Fruit fly (Drosophila melanogaster): ENCODE results near the gene Nup154.

Gene Nup154

DNA sequence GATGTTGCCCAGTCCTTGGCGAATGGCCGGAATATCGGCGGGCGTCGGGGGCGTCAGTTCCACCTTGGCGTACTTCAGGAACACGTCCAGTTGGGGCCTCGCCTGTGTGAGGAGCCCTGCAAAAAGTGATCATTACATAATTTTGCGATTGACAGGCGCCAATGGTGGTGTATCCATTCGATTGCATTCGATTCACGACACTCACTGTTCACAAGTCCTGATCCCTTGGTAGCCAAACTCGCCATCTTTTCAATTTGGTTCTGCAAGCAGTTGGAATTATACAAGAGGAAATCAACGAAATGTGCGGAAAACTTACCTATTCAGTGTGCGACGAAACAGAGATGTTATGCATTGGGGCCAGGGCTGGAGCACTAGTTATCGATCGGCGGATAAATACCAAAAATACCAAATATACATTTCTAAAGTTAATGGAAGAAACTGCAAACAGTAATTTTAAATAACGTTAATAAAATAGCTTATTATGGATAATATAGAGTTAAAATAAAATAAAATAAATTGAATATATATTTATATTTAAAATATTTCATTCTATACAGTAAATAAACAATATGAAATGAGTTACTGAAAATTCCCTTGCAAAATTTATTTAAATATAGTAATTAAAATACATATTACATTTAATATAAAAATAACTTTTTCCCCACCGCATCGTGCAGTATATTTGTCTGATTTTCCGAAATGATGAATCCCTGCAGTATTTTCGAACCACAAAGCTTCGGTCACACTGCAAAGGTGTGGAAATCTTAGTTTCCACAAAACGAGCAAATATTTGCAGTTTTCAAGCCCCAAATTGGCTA is 28.4 kb upstream of the Nup154 start, which contains the start of the genes ATPsynG and SCAR (continued):
- no peak for TF ChIP-seq CG11398 (GFP tag; optimal IDR thresholded peaks at IDR 0.05)
- peak; percentile 92 for TF ChIP-seq CG7928 (GFP tag; optimal IDR thresholded peaks at IDR 0.05)
- peak; percentile 95 for TF ChIP-seq onecut (GFP tag; IDR thresholded peaks at IDR 0.05)
- peak; percentile 32 for TF ChIP-seq CG2712 (tag; optimal IDR thresholded peaks at IDR 0.05)
- TF ChIP-seq nau (GFP tag; optimal IDR thresholded peaks at IDR 0.05), result no peak
- TF ChIP-seq CG13775 (GFP tag; optimal IDR thresholded peaks at IDR 0.05), result peak; percentile 21
- peak; percentile 58 for TF ChIP-seq CG30020 (tag; optimal IDR thresholded peaks at IDR 0.05)
- peak; percentile 32; the same call in 1 of the 2 replicates for TF ChIP-seq Scr (GFP tag; IDR thresholded peaks at IDR 0.05; ENCODE audit: partially characterized antibody)
- TF ChIP-seq CG6813 (GFP tag; optimal IDR thresholded peaks at IDR 0.05), result no peak
- TF ChIP-seq CG18262 (tag; optimal IDR thresholded peaks at IDR 0.05), result peak; percentile 11
- peak; percentile 56 for TF ChIP-seq Dref (GFP tag; IDR thresholded peaks at IDR 0.05)
- peak; percentile 49; the same call in 2 of the 3 replicates for TF ChIP-seq CG17361 (GFP tag; IDR thresholded peaks at IDR 0.05)
- no peak for TF ChIP-seq ap (GFP tag; IDR thresholded peaks at IDR 0.05)
- peak; percentile 48 for TF ChIP-seq CG2116 (GFP tag; optimal IDR thresholded peaks at IDR 0.05)
- peak; percentile 14 for TF ChIP-seq BEAF-32 (GFP tag; optimal IDR thresholded peaks at IDR 0.05)
- TF ChIP-seq CG4617 (GFP tag; optimal IDR thresholded peaks at IDR 0.05; ENCODE audit: borderline replicate concordance), result no peak
- peak; percentile 5 for TF ChIP-seq CG15601 (tag; optimal IDR thresholded peaks at IDR 0.05)
- TF ChIP-seq MBD-R2 (GFP tag; IDR thresholded peaks at IDR 0.05), result peak; percentile 46
- TF ChIP-seq CG9797 (GFP tag; optimal IDR thresholded peaks at IDR 0.05), result peak; percentile 52
- no peak for TF ChIP-seq nom (GFP tag; optimal IDR thresholded peaks at IDR 0.05)

DNA sequence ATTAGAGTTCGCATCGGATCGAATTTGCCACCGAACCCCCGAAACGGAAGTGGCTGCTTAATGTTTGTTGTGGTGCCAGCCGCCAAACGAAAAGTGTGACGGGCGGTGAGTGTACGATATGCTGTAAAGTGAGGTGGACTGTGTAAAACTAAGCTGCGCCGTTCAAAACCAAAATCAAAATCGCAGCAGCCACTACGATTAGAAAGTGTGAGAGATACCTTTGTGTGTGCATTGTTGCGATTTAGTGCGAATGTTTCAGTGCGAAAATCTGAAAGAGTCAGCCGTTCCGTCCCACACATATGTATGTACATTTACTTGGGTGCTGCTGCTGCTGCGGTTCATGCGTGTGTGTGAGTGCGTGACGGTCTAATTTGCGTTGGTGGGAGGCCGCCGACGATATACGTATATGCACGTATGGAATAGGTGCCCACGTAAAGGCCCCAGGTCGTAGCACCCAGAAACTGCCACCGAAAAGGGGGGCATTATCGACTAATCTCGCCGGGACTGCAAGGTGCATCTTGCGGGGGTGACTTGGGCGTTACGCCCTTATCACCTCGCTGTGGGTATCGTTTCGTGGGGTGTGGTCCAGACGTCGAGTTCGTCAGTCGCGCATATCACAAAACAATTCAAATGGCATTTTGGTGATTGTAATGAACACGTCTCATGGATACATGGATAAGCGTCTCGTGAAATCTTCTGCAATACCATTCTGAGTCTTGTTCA is 27.6 kb upstream of the Nup154 start:
- TF ChIP-seq CG31224 (GFP tag; IDR thresholded peaks at IDR 0.05) (no peak), Bgb (GFP tag; IDR thresholded peaks at IDR 0.05; ENCODE audit: partially characterized antibody) (0 out of 2 replicates have a peak, but pooled peaks have one; percentile 25), prd (optimal IDR thresholded peaks at IDR 0.05) (no peak), prd (GFP tag; IDR thresholded peaks at IDR 0.05) (peak; percentile 23; the same call in 1 of the 3 replicates), crol (GFP tag; IDR thresholded peaks at IDR 0.05) (no peak), Scr (GFP tag; IDR thresholded peaks at IDR 0.05; ENCODE audit: partially characterized antibody) (0 out of 2 replicates have a peak, but pooled peaks have one; percentile 22), eve (GFP tag; optimal IDR thresholded peaks at IDR 0.05) (no peak), CG6272 (GFP tag; IDR thresholded peaks at IDR 0.05) (no peak), CG42726 (GFP tag; IDR thresholded peaks at IDR 0.05; ENCODE audit: partially characterized antibody) (no peak), CG10979 (tag; optimal IDR thresholded peaks at IDR 0.05) (no peak), hb (GFP tag; IDR thresholded peaks at IDR 0.05; ENCODE audit: partially characterized antibody) (no peak), MBD-R2 (GFP tag; IDR thresholded peaks at IDR 0.05) (peak; percentile 30; the same call in 1 of the 2 replicates), CG18619 (GFP tag; optimal IDR thresholded peaks at IDR 0.05) (no peak), CG13775 (GFP tag; optimal IDR thresholded peaks at IDR 0.05) (no peak), H15 (GFP tag; IDR thresholded peaks at IDR 0.05) (no peak), odd (GFP tag; optimal IDR thresholded peaks at IDR 0.05) (no peak), Poxn (GFP tag; IDR thresholded peaks at IDR 0.05) (no peak), btn (GFP tag; optimal IDR thresholded peaks at IDR 0.05) (no peak), CG6689 (GFP tag; IDR thresholded peaks at IDR 0.05) (no peak), CG11696 (GFP tag; IDR thresholded peaks at IDR 0.05) (no peak), pita (GFP tag; optimal IDR thresholded peaks at IDR 0.05) (no peak), CG7987 (GFP tag; optimal IDR thresholded peaks at IDR 0.05) (peak; percentile 21), Sry-δ (GFP tag; optimal IDR thresholded peaks at IDR 0.05) (no peak), CG6765 (GFP tag; optimal IDR thresholded peaks at IDR 0.05) (peak; percentile 32), ab (GFP tag; optimal IDR thresholded peaks at IDR 0.05) (no peak), sc (optimal IDR thresholded peaks at IDR 0.05) (no peak), sc (GFP tag; optimal IDR thresholded peaks at IDR 0.05) (no peak), Nf-YB (GFP tag; optimal IDR thresholded peaks at IDR 0.05) (no peak), amos (GFP tag; IDR thresholded peaks at IDR 0.05; ENCODE audit: partially characterized antibody) (no peak), ara (GFP tag; IDR thresholded peaks at IDR 0.05) (no peak)
